Fruit fly (Drosophila melanogaster) whole organism, embryonic: ENCODE data around the gene MED28.

ENCODE experiments used
- ATbp ChIP-seq: fragments of 200-800 bp; sonication (Bioruptor generic); optimal IDR thresholded peaks from 2 replicates; lab custom pipeline; 2017; ENCODE audit warnings: missing biosample characterization, mild to moderate bottlenecking, missing genetic modification characterization, missing genetic modification reagents
- Asciz ChIP-seq: fragments of 200-800 bp; sonication (Bioruptor generic); optimal IDR thresholded peaks from 2 replicates; lab custom pipeline; 2017; ENCODE audit warnings: missing biosample characterization, mild to moderate bottlenecking, missing genetic modification characterization, missing genetic modification reagents
- CG10366 ChIP-seq: fragments of 200-800 bp; sonication (Bioruptor generic); IDR thresholded peaks from 2 replicates; pipeline ENCODE4 v1.3.6; 2022; ENCODE audit warnings: missing biosample characterization, missing genetic modification characterization
- CG11456 ChIP-seq: fragments of 200-800 bp; sonication (Bioruptor generic); IDR thresholded peaks from 3 replicates; pipeline ENCODE4 v1.3.6; 2022; ENCODE audit warnings: missing biosample characterization, missing genetic modification characterization
- CG11696 ChIP-seq: fragments of 200-800 bp; sonication (Bioruptor generic); IDR thresholded peaks from 2 replicates; pipeline ENCODE4 v1.3.6; 2022; ENCODE audit warnings: missing biosample characterization, missing genetic modification characterization
- CG12071 ChIP-seq: fragments of 200-800 bp; sonication (Bioruptor generic); optimal IDR thresholded peaks from 3 replicates; lab custom pipeline; 2018; ENCODE audit warnings: missing biosample characterization, mild to moderate bottlenecking, missing genetic modification characterization
- CG12744 ChIP-seq: fragments of 200-800 bp; sonication (Bioruptor generic); optimal IDR thresholded peaks from 2 replicates; lab custom pipeline; 2016; ENCODE audit warnings: missing biosample characterization, missing genetic modification characterization
- CG12942 ChIP-seq: fragments of 200-800 bp; sonication (Bioruptor generic); optimal IDR thresholded peaks from 3 replicates; lab custom pipeline; 2016; ENCODE audit warnings: missing biosample characterization, missing genetic modification characterization
- CG14441 ChIP-seq: fragments of 200-800 bp; sonication (Bioruptor generic); IDR thresholded peaks from 2 replicates; pipeline ENCODE4 v1.3.6; 2022; ENCODE audit warnings: missing biosample characterization, missing genetic modification characterization
- CG14710 ChIP-seq: fragments of 200-800 bp; sonication (Bioruptor generic); optimal IDR thresholded peaks from 3 replicates; lab custom pipeline; 2019; ENCODE audit warnings: missing biosample characterization, mild to moderate bottlenecking, missing genetic modification characterization, moderate library complexity
- CG15601 ChIP-seq: fragments of 200-800 bp; sonication (Bioruptor generic); optimal IDR thresholded peaks from 3 replicates; lab custom pipeline; 2019; ENCODE audit warnings: missing biosample characterization, mild to moderate bottlenecking, missing genetic modification characterization, moderate library complexity
- CG1602 ChIP-seq: fragments of 200-800 bp; sonication (Bioruptor generic); optimal IDR thresholded peaks from 3 replicates; lab custom pipeline; 2016; ENCODE audit warnings: missing biosample characterization, missing genetic modification characterization
- CG32772 ChIP-seq: fragments of 200-800 bp; sonication (Bioruptor generic); IDR thresholded peaks from 2 replicates; pipeline ENCODE4 v1.3.6; 2022; ENCODE audit warnings: missing biosample characterization, missing genetic modification characterization
- CG4360 ChIP-seq: fragments of 200-800 bp; sonication (Bioruptor generic); IDR thresholded peaks from 2 replicates; pipeline ENCODE4 v1.3.6; 2022; ENCODE audit warnings: missing biosample characterization, missing genetic modification characterization
- CG4404 ChIP-seq: fragments of 200-800 bp; sonication (Bioruptor generic); IDR thresholded peaks from 2 replicates; pipeline ENCODE4 v1.3.6; 2022; ENCODE audit warnings: missing biosample characterization, missing genetic modification characterization
- CG4707 ChIP-seq: fragments of 200-800 bp; sonication (Bioruptor generic); optimal IDR thresholded peaks from 2 replicates; lab custom pipeline; 2018; ENCODE audit warnings: missing biosample characterization, mild to moderate bottlenecking, missing genetic modification characterization, moderate library complexity
- CG5245 ChIP-seq: fragments of 200-800 bp; sonication (Bioruptor generic); optimal IDR thresholded peaks from 3 replicates; lab custom pipeline; 2016; ENCODE audit warnings: missing biosample characterization, missing genetic modification characterization
- CG5953 ChIP-seq: fragments of 200-800 bp; sonication (Bioruptor generic); IDR thresholded peaks from 2 replicates; pipeline ENCODE4 v1.3.6; 2022; ENCODE audit warnings: missing biosample characterization, missing genetic modification characterization
- CG6254 ChIP-seq: fragments of 200-800 bp; sonication (Bioruptor generic); optimal IDR thresholded peaks from 3 replicates; lab custom pipeline; 2017; ENCODE audit warnings: mild to moderate bottlenecking, missing biosample characterization, missing genetic modification reagents, missing genetic modification characterization
- CG6765 ChIP-seq: fragments of 200-800 bp; sonication (Bioruptor generic); optimal IDR thresholded peaks from 3 replicates; lab custom pipeline; 2017; ENCODE audit warnings: missing biosample characterization, mild to moderate bottlenecking, missing genetic modification characterization
- CG6854 ChIP-seq: fragments of 200-800 bp; sonication (Bioruptor generic); optimal IDR thresholded peaks from 3 replicates; lab custom pipeline; 2017; ENCODE audit warnings: missing biosample characterization, mild to moderate bottlenecking, missing genetic modification characterization
- CG7928 ChIP-seq: fragments of 200-800 bp; sonication (Bioruptor generic); optimal IDR thresholded peaks from 2 replicates; lab custom pipeline; 2017; ENCODE audit warnings: missing biosample characterization, mild to moderate bottlenecking, missing genetic modification characterization
- CG8944 ChIP-seq: fragments of 200-800 bp; sonication (Bioruptor generic); optimal IDR thresholded peaks from 3 replicates; lab custom pipeline; 2016; ENCODE audit warnings: missing biosample characterization, missing genetic modification characterization
- D ChIP-seq, 2 experiments: fragments of 200-800 bp in 1 of 2; fragments of >200 bp in 1 of 2; sonication (Bioruptor generic) in 1 of 2; optimal IDR thresholded peaks; 2 replicates in 1 of 2; 3 replicates in 1 of 2; lab custom pipeline; 2017; ENCODE audit warnings: mild to moderate bottlenecking in 1 of 2, missing biosample characterization in 1 of 2, missing genetic modification characterization in 1 of 2, missing genetic modification reagents in 1 of 2
- Ets65A ChIP-seq: fragments of 200-800 bp; sonication (Bioruptor generic); peaks from one replicate; lab custom pipeline; 2016; ENCODE audit warnings: missing biosample characterization, missing genetic modification characterization
- GATAe ChIP-seq: fragments of 200-800 bp; sonication (Bioruptor generic); conservative IDR thresholded peaks from 2 replicates; pipeline ENCODE4 v1.3.6; 2022; ENCODE audit warnings: missing biosample characterization, missing genetic modification characterization
- HLH4C ChIP-seq: fragments of 200-800 bp; sonication (Bioruptor generic); IDR thresholded peaks from 3 replicates; pipeline ENCODE4 v1.3.6; 2022; ENCODE audit warnings: missing biosample characterization, missing genetic modification characterization; ENCODE audit not compliant: partially characterized antibody
- HLHmδ ChIP-seq: fragments of 200-800 bp; sonication (Bioruptor generic); optimal IDR thresholded peaks from 2 replicates; lab custom pipeline; 2018; ENCODE audit warnings: missing biosample characterization, mild to moderate bottlenecking, missing genetic modification characterization, moderate library complexity
- Kr ChIP-seq: fragments of 200-800 bp; sonication (Bioruptor generic); optimal IDR thresholded peaks from 2 replicates; lab custom pipeline; 2017; ENCODE audit warnings: missing biosample characterization, mild to moderate bottlenecking, missing genetic modification characterization
- Myb ChIP-seq: fragments of 200-800 bp; sonication (Bioruptor generic); optimal IDR thresholded peaks from 2 replicates; lab custom pipeline; 2016; ENCODE audit warnings: missing biosample characterization, missing genetic modification characterization
- Poxn ChIP-seq: fragments of 200-800 bp; sonication (Bioruptor generic); IDR thresholded peaks from 2 replicates; pipeline ENCODE4 v1.3.6; 2022; ENCODE audit warnings: missing biosample characterization, missing genetic modification characterization
- Sin3A ChIP-seq: fragments of >200 bp; optimal IDR thresholded peaks from 2 replicates; lab custom pipeline; 2018
- al ChIP-seq: fragments of 200-800 bp; sonication (Bioruptor generic); IDR thresholded peaks from 2 replicates; pipeline ENCODE4 v1.3.6; 2022; ENCODE audit warnings: missing biosample characterization, missing genetic modification characterization
- az2 ChIP-seq: fragments of 200-800 bp; sonication (Bioruptor generic); optimal IDR thresholded peaks from 3 replicates; lab custom pipeline; 2016; ENCODE audit warnings: missing biosample characterization, missing genetic modification characterization
- cg ChIP-seq: fragments of 200-800 bp; sonication (Bioruptor generic); optimal IDR thresholded peaks from 3 replicates; lab custom pipeline; 2019; ENCODE audit warnings: missing biosample characterization, mild to moderate bottlenecking, missing genetic modification characterization, moderate library complexity
- chif ChIP-seq, 2 experiments: fragments of 200-800 bp; sonication (Bioruptor generic); optimal IDR thresholded peaks; 3 replicates each; lab custom pipeline; 2016; ENCODE audit warnings: missing biosample characterization in 2 of 2, missing genetic modification characterization in 2 of 2
- danr ChIP-seq: fragments of 200-800 bp; sonication (Bioruptor generic); IDR thresholded peaks from 2 replicates; pipeline ENCODE4 v1.3.6; 2022; ENCODE audit warnings: missing biosample characterization, missing genetic modification characterization
- gt ChIP-seq: fragments of 200-800 bp; sonication (Bioruptor generic); IDR thresholded peaks from 2 replicates; pipeline ENCODE4 v1.3.6; 2022; ENCODE audit warnings: missing biosample characterization, missing genetic modification characterization
- hb ChIP-seq: fragments of 200-800 bp; sonication (Bioruptor generic); IDR thresholded peaks from 3 replicates; pipeline ENCODE4 v1.3.6; 2022; ENCODE audit warnings: missing biosample characterization, missing genetic modification characterization; ENCODE audit not compliant: partially characterized antibody
- ind ChIP-seq: fragments of 200-800 bp; sonication (Bioruptor generic); optimal IDR thresholded peaks from 3 replicates; lab custom pipeline; 2016; ENCODE audit warnings: missing biosample characterization, missing genetic modification characterization
- jigr1 ChIP-seq: fragments of 200-800 bp; sonication (Bioruptor generic); IDR thresholded peaks from 3 replicates; pipeline ENCODE4 v1.3.6; 2022; ENCODE audit warnings: missing biosample characterization, missing genetic modification characterization
- klu ChIP-seq: fragments of 200-800 bp; sonication (Bioruptor generic); IDR thresholded peaks from 2 replicates; pipeline ENCODE4 v1.3.6; 2022; ENCODE audit warnings: missing biosample characterization, missing genetic modification characterization
- lbe ChIP-seq: fragments of 200-800 bp; sonication (Bioruptor generic); optimal IDR thresholded peaks from 2 replicates; lab custom pipeline; 2016; ENCODE audit warnings: missing biosample characterization, mild to moderate bottlenecking, missing genetic modification characterization
- lilli ChIP-seq: fragments of 200-800 bp; sonication (Bioruptor generic); optimal IDR thresholded peaks from 3 replicates; lab custom pipeline; 2016; ENCODE audit warnings: missing biosample characterization, missing genetic modification characterization
- peb ChIP-seq: fragments of 200-800 bp; sonication (Bioruptor generic); IDR thresholded peaks from 2 replicates; pipeline ENCODE4 v1.3.6; 2022; ENCODE audit warnings: missing biosample characterization, missing genetic modification characterization
- schlank ChIP-seq: fragments of 200-800 bp; sonication (Bioruptor generic); optimal IDR thresholded peaks from 2 replicates; lab custom pipeline; 2018; ENCODE audit warnings: missing biosample characterization, mild to moderate bottlenecking, missing genetic modification characterization
- sqz ChIP-seq: fragments of 200-800 bp; sonication (Bioruptor generic); optimal IDR thresholded peaks from 3 replicates; lab custom pipeline; 2018; ENCODE audit warnings: missing biosample characterization, mild to moderate bottlenecking, missing genetic modification characterization
- vfl ChIP-seq: fragments of 200-800 bp; sonication (Bioruptor generic); optimal IDR thresholded peaks from 2 replicates; lab custom pipeline; 2016; ENCODE audit warnings: missing biosample characterization, missing genetic modification characterization
- wdn ChIP-seq: fragments of 200-800 bp; sonication (Bioruptor generic); IDR thresholded peaks from 2 replicates; pipeline ENCODE4 v1.3.6; 2022; ENCODE audit warnings: missing biosample characterization, missing genetic modification characterization

The MED28 gene

dm6 chr3R:25445546-25446400 is 31.0 kb upstream of the MED28 start (continued):
- TF ChIP-seq hb (no peak), gt (GFP tag; lab: Robert Waterston, UW) (no peak), cg (GFP tag; lab: Kevin White, UChicago) (no peak), az2 (GFP tag; lab: Kevin White, UChicago) (peak; percentile 70), lbe (GFP tag; lab: Kevin White, UChicago) (peak; percentile 19), CG14441 (GFP tag; lab: Robert Waterston, UW) (peak; percentile 61), schlank (tag; lab: Kevin White, UChicago) (no peak), CG15601 (tag; lab: Kevin White, UChicago) (peak; percentile 60), CG4360 (no peak), Ets65A (GFP tag; lab: Kevin White, UChicago) (peak; percentile 88), klu (GFP tag; lab: Robert Waterston, UW) (no peak), CG8944 (GFP tag; lab: Kevin White, UChicago) (peak; percentile 47), Asciz (GFP tag; lab: Kevin White, UChicago) (peak; percentile 62), Sin3A (lab: Kevin White, UChicago) (no peak), CG6765 (GFP tag; lab: Kevin White, UChicago) (no peak), CG10366 (peak; percentile 43; the same call in 1 of the 2 replicates), wdn (GFP tag; lab: Robert Waterston, UW) (no peak), vfl (GFP tag; lab: Kevin White, UChicago) (no peak), peb (GFP tag; lab: Robert Waterston, UW) (peak; percentile 59; the same call in 1 of the 2 replicates), jigr1 (GFP tag; lab: Robert Waterston, UW) (0 out of 3 replicates have a peak, but pooled peaks have one; percentile 34), ind (GFP tag; lab: Kevin White, UChicago) (peak; percentile 53), al (GFP tag; lab: Robert Waterston, UW) (no peak), CG5953 (GFP tag; lab: Robert Waterston, UW) (0 out of 2 replicates have a peak, but pooled peaks have one; percentile 28), CG32772 (GFP tag; lab: Robert Waterston, UW) (peak; percentile 74; the same call in 1 of the 2 replicates), CG5245 (GFP tag; lab: Kevin White, UChicago) (peak; percentile 9), HLH4C (GFP tag; lab: Robert Waterston, UW) (0 out of 3 replicates have a peak, but pooled peaks have one; percentile 50), CG11456 (GFP tag; lab: Robert Waterston, UW) (no peak), CG12071 (GFP tag; lab: Kevin White, UChicago) (no peak), D (optimal IDR thresholded peaks at IDR 0.05; lab: Kevin White, UChicago) (no peak), D (GFP tag; optimal IDR thresholded peaks at IDR 0.05; lab: Kevin White, UChicago) (peak; percentile 60), GATAe (GFP tag; lab: Robert Waterston, UW) (no peak), CG6254 (GFP tag; lab: Kevin White, UChicago) (peak; percentile 54), CG4404 (peak; percentile 77), CG6854 (GFP tag; lab: Kevin White, UChicago) (no peak), chif (GFP tag; optimal IDR thresholded peaks at IDR 0.05; lab: Kevin White, UChicago) (peak; percentile 62 to 70), lilli (GFP tag; lab: Kevin White, UChicago) (peak; percentile 39), CG11696 (GFP tag; lab: Robert Waterston, UW) (peak; percentile 21; the same call in 1 of the 2 replicates), CG4707 (GFP tag; lab: Kevin White, UChicago) (peak; percentile 90), Myb (GFP tag; lab: Kevin White, UChicago) (no peak), CG12942 (peak; percentile 24), CG12744 (no peak), HLHmδ (GFP tag; lab: Kevin White, UChicago) (no peak), CG7928 (no peak), sqz (GFP tag; lab: Kevin White, UChicago) (no peak), ATbp (GFP tag; lab: Kevin White, UChicago) (peak; percentile 83), Poxn (GFP tag; lab: Robert Waterston, UW) (no peak), danr (no peak), CG1602 (GFP tag; lab: Kevin White, UChicago) (peak; percentile 73), Kr (GFP tag; lab: Kevin White, UChicago) (no peak), CG14710 (tag; lab: Kevin White, UChicago) (peak; percentile 72)
